Worm (Caenorhabditis elegans) whole organism, mixed stage, embryonic: ENCODE results near the gene Y43D4A.1.

Experiments used
- ceh-39 ChIP-seq: fragments of 150-350 bp; optimal IDR thresholded peaks from 2 replicates; lab custom pipeline; 2014; ENCODE audit warnings: missing biosample characterization, missing genetic modification characterization
- mab-5 ChIP-seq: fragments of 150-350 bp; optimal IDR thresholded peaks from 2 replicates; lab custom pipeline; 2014; ENCODE audit warnings: missing biosample characterization, missing genetic modification characterization
- nhr-12 ChIP-seq: fragments of 150-350 bp; optimal IDR thresholded peaks from 2 replicates; lab custom pipeline; 2014; ENCODE audit warnings: missing biosample characterization, missing genetic modification characterization
- snpc-4 ChIP-seq: fragments of 150-350 bp; optimal IDR thresholded peaks from 2 replicates; lab custom pipeline; 2014; ENCODE audit warnings: missing biosample characterization, missing genetic modification characterization

- no peak for TF ChIP-seq mab-5 (tag; lab: Kevin White, UChicago)
- TF ChIP-seq snpc-4 (tag; lab: Kevin White, UChicago) = no peak
- no peak for TF ChIP-seq ceh-39 (tag; lab: Kevin White, UChicago)
- TF ChIP-seq nhr-12 (tag; lab: Kevin White, UChicago) = no peak
These were observed 7.5 kb downstream of the Y43D4A.1 start for ce11 chrIV:16751087-16751486.
